Worm (Caenorhabditis elegans): ENCODE results near the gene msp-10.

Gene msp-10

ce11 chrIV:9801418-9801817 is 36.0 kb upstream of the msp-10 start (continued):
- TF ChIP-seq efl-1 (optimal IDR thresholded peaks at IDR 0.05) (no peak), efl-1 (GFP tag; optimal IDR thresholded peaks at IDR 0.05 in 1 of 2) (no peak), fos-1 (tag; optimal IDR thresholded peaks at IDR 0.05) (no peak), nhr-84 (tag; optimal IDR thresholded peaks at IDR 0.05) (no peak), nhr-28 (tag; optimal IDR thresholded peaks at IDR 0.05) (no peak), ets-5 (GFP tag; IDR thresholded peaks at IDR 0.05) (no peak), nhr-85 (tag) (peak; percentile 25), swsn-7 (tag; optimal IDR thresholded peaks at IDR 0.05) (no peak), xbp-1 (tag; optimal IDR thresholded peaks at IDR 0.05) (no peak), lsy-2 (tag; optimal IDR thresholded peaks at IDR 0.05) (no peak), blmp-1 (tag; optimal IDR thresholded peaks at IDR 0.05) (peak; percentile 16), nhr-76 (tag; optimal IDR thresholded peaks at IDR 0.05) (no peak), tlp-1 (tag; optimal IDR thresholded peaks at IDR 0.05) (peak; percentile 84), nhr-20 (tag; optimal IDR thresholded peaks at IDR 0.05) (peak; percentile 9), mdl-1 (tag; optimal IDR thresholded peaks at IDR 0.05) (no peak), nhr-19 (GFP tag; conservative IDR thresholded peaks at IDR 0.05) (no peak), dpl-1 (GFP tag; optimal IDR thresholded peaks at IDR 0.05) (no peak), nhr-11 (tag; optimal IDR thresholded peaks at IDR 0.05) (no peak), sox-4 (tag; optimal IDR thresholded peaks at IDR 0.05) (no peak), vab-15 (tag; optimal IDR thresholded peaks at IDR 0.05) (no peak), nhr-71 (tag; optimal IDR thresholded peaks at IDR 0.05) (peak; percentile 19), snpc-4 (tag; optimal IDR thresholded peaks at IDR 0.05) (no peak), ceh-88 (GFP tag; IDR thresholded peaks at IDR 0.05) (no peak), egl-13 (tag; optimal IDR thresholded peaks at IDR 0.05) (no peak), lin-13 (GFP tag; optimal IDR thresholded peaks at IDR 0.05) (no peak), jun-1 (tag; optimal IDR thresholded peaks at IDR 0.05) (no peak), efl-3 (GFP tag; optimal IDR thresholded peaks at IDR 0.05) (no peak), nhr-237 (tag; optimal IDR thresholded peaks at IDR 0.05) (no peak), ceh-90 (tag; optimal IDR thresholded peaks at IDR 0.05) (no peak), fkh-10 (GFP tag; optimal IDR thresholded peaks at IDR 0.05) (no peak), egl-27 (tag; optimal IDR thresholded peaks at IDR 0.05) (no peak), hpl-2 (GFP tag; optimal IDR thresholded peaks at IDR 0.05) (no peak), lin-14 (GFP tag; optimal IDR thresholded peaks at IDR 0.05) (peak; percentile 33), sup-37 (GFP tag; optimal IDR thresholded peaks at IDR 0.05) (no peak), mef-2 (tag; optimal IDR thresholded peaks at IDR 0.05) (no peak), elt-2 (tag; optimal IDR thresholded peaks at IDR 0.05) (peak; percentile 95), pqm-1 (tag; optimal IDR thresholded peaks at IDR 0.05) (peak; percentile 88), sptf-1 (tag; optimal IDR thresholded peaks at IDR 0.05) (no peak), grh-1 (GFP tag; IDR thresholded peaks at IDR 0.05) (no peak), C34B4.2 (tag; optimal IDR thresholded peaks at IDR 0.05) (no peak)

- TF ChIP-seq C16A3.4 (tag; optimal IDR thresholded peaks at IDR 0.05) = no peak
- no peak for TF ChIP-seq lir-3 (tag; optimal IDR thresholded peaks at IDR 0.05; ENCODE audit: poor library complexity)
- TF ChIP-seq isw-1 (GFP tag; IDR thresholded peaks at IDR 0.05) = no peak
- TF ChIP-seq vab-15 (tag; optimal IDR thresholded peaks at IDR 0.05) = no peak
- TF ChIP-seq unc-130 (tag; optimal IDR thresholded peaks at IDR 0.05) = no peak
- TF ChIP-seq snu-23 (GFP tag; optimal IDR thresholded peaks at IDR 0.05) = no peak
- TF ChIP-seq nhr-85 (tag) = no peak
- no peak for TF ChIP-seq tbx-2 (tag; optimal IDR thresholded peaks at IDR 0.05)
- no peak for TF ChIP-seq irx-1 (tag; optimal IDR thresholded peaks at IDR 0.05)
- TF ChIP-seq ceh-90 (tag; optimal IDR thresholded peaks at IDR 0.05) = no peak
- peak; percentile 1 for TF ChIP-seq nhr-20 (tag; optimal IDR thresholded peaks at IDR 0.05)
- TF ChIP-seq lsy-2 (tag; optimal IDR thresholded peaks at IDR 0.05) = peak in 1 of 2 experiments; percentile 44
- peak in 1 of 2 experiments; percentile 3 for TF ChIP-seq lin-35 (GFP tag; optimal IDR thresholded peaks at IDR 0.05)
- TF ChIP-seq tlp-1 (tag; optimal IDR thresholded peaks at IDR 0.05) = no peak
- no peak for TF ChIP-seq alr-1 (tag; optimal IDR thresholded peaks at IDR 0.05; ENCODE audit: borderline replicate concordance)
- TF ChIP-seq skn-1 (tag; optimal IDR thresholded peaks at IDR 0.05) = no peak
- TF ChIP-seq F16B12.6 (tag; optimal IDR thresholded peaks at IDR 0.05) = no peak
- no peak for TF ChIP-seq fos-1 (tag; optimal IDR thresholded peaks at IDR 0.05)
- TF ChIP-seq mab-9 (GFP tag; IDR thresholded peaks at IDR 0.05) = no peak
- no peak for TF ChIP-seq C04F5.9 (tag; optimal IDR thresholded peaks at IDR 0.05)
- TF ChIP-seq nhr-28 (tag; optimal IDR thresholded peaks at IDR 0.05) = no peak
- no peak for TF ChIP-seq nhr-90 (tag; optimal IDR thresholded peaks at IDR 0.05; ENCODE audit: poor library complexity)
- no peak for TF ChIP-seq nhr-76 (tag; optimal IDR thresholded peaks at IDR 0.05)
- TF ChIP-seq unc-86 (tag; optimal IDR thresholded peaks at IDR 0.05) = no peak
Measured at ce11 chrIV:9802711-9803110, 34.7 kb upstream of the msp-10 start, which contains the start of gene fat-3. TSS of gene fat-3 (plus strand) at chrIV:9803023.

Measured in whole organism, L1 larva.